Worm (Caenorhabditis elegans) whole organism, L4 larva: ENCODE results near the gene lin-9.
A peak's percentile ranks its signal among the peaks of the same experiment; 100 is the strongest.

ENCODE experiments used
- F10B5.3 ChIP-seq: sonication (generic microtip); optimal IDR thresholded peaks from 2 replicates; lab custom pipeline; 2016; ENCODE audit warnings: mild to moderate bottlenecking, missing genetic modification characterization, missing compliant biosample characterization
- F37D6.2 ChIP-seq: sonication (generic microtip); optimal IDR thresholded peaks from 2 replicates; lab custom pipeline; 2016; ENCODE audit warnings: mild to moderate bottlenecking, missing genetic modification characterization, missing compliant biosample characterization
- R02D3.7 ChIP-seq: fragments of 150-350 bp; sonication (generic microtip); optimal IDR thresholded peaks from 3 replicates; lab custom pipeline; 2014; ENCODE audit warnings: missing biosample characterization, missing genetic modification characterization
- Y105C5A.15 ChIP-seq: fragments of 200-800 bp; sonication (Bioruptor generic); IDR thresholded peaks from 2 replicates; pipeline ENCODE4 v1.3.6; 2022; ENCODE audit warnings: missing genetic modification characterization, missing compliant biosample characterization
- Y75B8A.6 ChIP-seq: fragments of 200-800 bp; sonication (Bioruptor generic); IDR thresholded peaks from 2 replicates; pipeline ENCODE4 v1.3.6; 2022; ENCODE audit warnings: missing genetic modification reagents, missing genetic modification characterization, missing compliant biosample characterization
- aha-1 ChIP-seq: fragments of 150-350 bp; peaks from one replicate; lab custom pipeline; 2014; ENCODE audit warnings: missing biosample characterization, missing genetic modification characterization
- arid-1 ChIP-seq: fragments of 200-800 bp; sonication (Bioruptor generic); conservative IDR thresholded peaks from 2 replicates; pipeline ENCODE4 v1.3.6; 2022; ENCODE audit warnings: missing genetic modification reagents, missing genetic modification characterization, missing compliant biosample characterization
- ceh-20 ChIP-seq: fragments of 200-800 bp; sonication (Bioruptor generic); IDR thresholded peaks from 2 replicates; pipeline ENCODE4 v1.3.6; 2022; ENCODE audit warnings: missing genetic modification reagents, missing genetic modification characterization, missing compliant biosample characterization
- ceh-28 ChIP-seq: fragments of 150-350 bp; optimal IDR thresholded peaks from 2 replicates; lab custom pipeline; 2014; ENCODE audit warnings: missing biosample characterization, missing genetic modification reagents, missing genetic modification characterization
- ceh-62 ChIP-seq: sonication (generic microtip); optimal IDR thresholded peaks from 2 replicates; lab custom pipeline; 2017; ENCODE audit warnings: missing biosample characterization, missing genetic modification characterization
- ces-1 ChIP-seq: fragments of 150-350 bp; sonication (generic microtip); optimal IDR thresholded peaks from 4 replicates; lab custom pipeline; 2014; ENCODE audit warnings: missing biosample characterization, missing genetic modification reagents, missing genetic modification characterization
- ctbp-1 ChIP-seq: fragments of 200-800 bp; sonication (Bioruptor generic); IDR thresholded peaks from 2 replicates; pipeline ENCODE4 v1.3.6; 2022; ENCODE audit warnings: missing genetic modification reagents, missing genetic modification characterization, missing compliant biosample characterization
- daf-12 ChIP-seq: fragments of 150-350 bp; optimal IDR thresholded peaks from 2 replicates; lab custom pipeline; 2014; ENCODE audit warnings: missing biosample characterization, missing genetic modification reagents, missing genetic modification characterization
- daf-16 ChIP-seq, 3 experiments: sonication (generic microtip); optimal IDR thresholded peaks; 2 replicates each; lab custom pipeline; 2016 to 2017; ENCODE audit warnings: missing genetic modification characterization in 3 of 3, missing genetic modification reagents in 3 of 3, mild to moderate bottlenecking in 2 of 3, missing compliant biosample characterization in 2 of 3, missing biosample characterization in 1 of 3, moderate library complexity in 1 of 3
- dpl-1 ChIP-seq: fragments of 150-350 bp; optimal IDR thresholded peaks from 2 replicates; lab custom pipeline; 2014; ENCODE audit warnings: missing biosample characterization, missing genetic modification reagents, missing genetic modification characterization
- egl-27 ChIP-seq: sonication (generic microtip); optimal IDR thresholded peaks from 3 replicates; lab custom pipeline; 2017; ENCODE audit warnings: missing biosample characterization, missing genetic modification reagents, missing genetic modification characterization
- fkh-10 ChIP-seq: fragments of 150-350 bp; optimal IDR thresholded peaks from 2 replicates; lab custom pipeline; 2014; ENCODE audit warnings: missing biosample characterization, missing genetic modification reagents, missing genetic modification characterization
- gei-8 ChIP-seq: fragments of 200-800 bp; sonication (Bioruptor generic); optimal IDR thresholded peaks from 2 replicates; lab custom pipeline; 2018; ENCODE audit warnings: mild to moderate bottlenecking, missing genetic modification characterization, missing compliant biosample characterization
- hlh-11 ChIP-seq: fragments of 200-800 bp; sonication (Bioruptor generic); optimal IDR thresholded peaks from 2 replicates; lab custom pipeline; 2018; ENCODE audit warnings: mild to moderate bottlenecking, missing genetic modification characterization, missing compliant biosample characterization
- hlh-30 ChIP-seq: sonication (generic microtip); optimal IDR thresholded peaks from 2 replicates; lab custom pipeline; 2017; ENCODE audit warnings: antibody characterized with exemption, mild to moderate bottlenecking, missing genetic modification characterization, missing compliant biosample characterization; ENCODE audit not compliant: insufficient read depth
- jun-1 ChIP-seq: fragments of 150-350 bp; optimal IDR thresholded peaks from 2 replicates; lab custom pipeline; 2014; ENCODE audit warnings: missing biosample characterization, missing genetic modification reagents, missing genetic modification characterization
- lin-13 ChIP-seq: fragments of 150-350 bp; optimal IDR thresholded peaks from 2 replicates; lab custom pipeline; 2014; ENCODE audit warnings: missing biosample characterization, missing genetic modification reagents, missing genetic modification characterization
- lin-15B ChIP-seq: fragments of 150-350 bp; sonication (generic microtip); optimal IDR thresholded peaks from 3 replicates; lab custom pipeline; 2014; ENCODE audit warnings: missing biosample characterization, missing genetic modification characterization
- lin-38 ChIP-seq: fragments of 200-800 bp; sonication (Bioruptor generic); IDR thresholded peaks from 2 replicates; pipeline ENCODE4 v1.3.6; 2022; ENCODE audit warnings: missing genetic modification reagents, missing genetic modification characterization, missing compliant biosample characterization
- lsy-2 ChIP-seq, 2 experiments: fragments of 150-350 bp in 1 of 2; sonication (generic microtip) in 1 of 2; optimal IDR thresholded peaks; 2 replicates each; lab custom pipeline; 2014 to 2017; ENCODE audit warnings: missing biosample characterization in 2 of 2, missing genetic modification characterization in 2 of 2
- madf-9 ChIP-seq: fragments of 200-800 bp; sonication (Bioruptor generic); conservative IDR thresholded peaks from 2 replicates; pipeline ENCODE4 v1.3.6; 2022; ENCODE audit warnings: missing genetic modification reagents, missing genetic modification characterization, missing compliant biosample characterization
- mdl-1 ChIP-seq, 2 experiments: fragments of 150-350 bp in 1 of 2; sonication (generic microtip) in 1 of 2; optimal IDR thresholded peaks; 2 replicates each; lab custom pipeline; 2014 to 2017; ENCODE audit warnings: missing biosample characterization in 2 of 2, missing genetic modification characterization in 2 of 2
- mes-2 ChIP-seq: sonication (generic microtip); optimal IDR thresholded peaks from 2 replicates; lab custom pipeline; 2016; ENCODE audit warnings: missing genotype, mild to moderate bottlenecking, missing genetic modification characterization, missing compliant biosample characterization; ENCODE audit not compliant: poor library complexity, severe bottlenecking
- nhr-11 ChIP-seq: fragments of 150-350 bp; optimal IDR thresholded peaks from 2 replicates; lab custom pipeline; 2014; ENCODE audit warnings: missing biosample characterization, missing genetic modification characterization
- nhr-237 ChIP-seq: sonication (generic microtip); optimal IDR thresholded peaks from 2 replicates; lab custom pipeline; 2017; ENCODE audit warnings: missing biosample characterization, missing genetic modification characterization
- nhr-28 ChIP-seq: fragments of 150-350 bp; optimal IDR thresholded peaks from 2 replicates; lab custom pipeline; 2014; ENCODE audit warnings: missing biosample characterization, missing genetic modification characterization
- nhr-41 ChIP-seq: fragments of 200-800 bp; sonication (Bioruptor generic); IDR thresholded peaks from 2 replicates; pipeline ENCODE4 v1.3.6; 2022; ENCODE audit warnings: missing genetic modification reagents, missing genetic modification characterization, missing compliant biosample characterization
- nhr-6 ChIP-seq: fragments of 150-350 bp; optimal IDR thresholded peaks from 2 replicates; lab custom pipeline; 2014; ENCODE audit warnings: missing biosample characterization, missing genetic modification characterization
- nhr-76 ChIP-seq: fragments of 150-350 bp; optimal IDR thresholded peaks from 2 replicates; lab custom pipeline; 2014; ENCODE audit warnings: missing biosample characterization, missing genetic modification characterization
- pha-4 ChIP-seq, 2 experiments: fragments of 150-350 bp in 1 of 2; fragments of 200-800 bp in 1 of 2; sonication (Bioruptor generic) in 1 of 2; IDR thresholded peaks in 1 of 2; optimal IDR thresholded peaks in 1 of 2; 2 replicates each; pipeline versions ENCODE4 v1.3.6 to Lab custom; 2014 to 2022; ENCODE audit warnings: missing genetic modification characterization in 2 of 2, missing genetic modification reagents in 2 of 2, missing biosample characterization in 1 of 2, missing compliant biosample characterization in 1 of 2
- pqm-1 ChIP-seq: sonication (generic microtip); optimal IDR thresholded peaks from 2 replicates; lab custom pipeline; 2017; ENCODE audit warnings: missing biosample characterization, missing genetic modification characterization
- rbr-2 ChIP-seq: sonication (generic microtip); optimal IDR thresholded peaks from 2 replicates; lab custom pipeline; 2016; ENCODE audit warnings: missing genotype, missing genetic modification characterization, missing compliant biosample characterization
- sdz-12 ChIP-seq: fragments of 200-800 bp; sonication (Bioruptor generic); optimal IDR thresholded peaks from 2 replicates; lab custom pipeline; 2018; ENCODE audit warnings: mild to moderate bottlenecking, missing genetic modification characterization, missing compliant biosample characterization
- tag-97 ChIP-seq: fragments of 200-800 bp; sonication (Bioruptor generic); IDR thresholded peaks from 2 replicates; pipeline ENCODE4 v1.3.6; 2022; ENCODE audit warnings: missing genetic modification characterization, missing compliant biosample characterization
- tra-1 ChIP-seq: fragments of 200-800 bp; sonication (Bioruptor generic); IDR thresholded peaks from 2 replicates; pipeline ENCODE4 v1.3.6; 2022; ENCODE audit warnings: missing genetic modification reagents, missing genetic modification characterization, missing compliant biosample characterization
- unc-130 ChIP-seq: sonication (generic microtip); optimal IDR thresholded peaks from 2 replicates; lab custom pipeline; 2016; ENCODE audit warnings: missing genetic modification reagents, missing genetic modification characterization, missing compliant biosample characterization
- unc-62 ChIP-seq, 3 experiments: fragments of 150-350 bp in 1 of 3; sonication (generic microtip); optimal IDR thresholded peaks in 2 of 3; peaks in 1 of 3; 1 replicate in 1 of 3; 2 replicates in 2 of 3; lab custom pipeline; 2014 to 2017; ENCODE audit warnings: missing biosample characterization in 3 of 3, missing genetic modification characterization in 3 of 3, missing genetic modification reagents in 3 of 3, missing genotype in 1 of 3
- zag-1 ChIP-seq: fragments of 150-350 bp; optimal IDR thresholded peaks from 2 replicates; lab custom pipeline; 2014; ENCODE audit warnings: missing biosample characterization, missing genetic modification characterization
- zip-11 ChIP-seq: fragments of 200-800 bp; sonication (Bioruptor generic); IDR thresholded peaks from 2 replicates; pipeline ENCODE4 v1.3.6; 2022; ENCODE audit warnings: missing genetic modification characterization, missing compliant biosample characterization
- ztf-11 ChIP-seq: fragments of 150-350 bp; optimal IDR thresholded peaks from 2 replicates; lab custom pipeline; 2014; ENCODE audit warnings: missing biosample characterization, missing genetic modification characterization

The lin-9 gene

DNA sequence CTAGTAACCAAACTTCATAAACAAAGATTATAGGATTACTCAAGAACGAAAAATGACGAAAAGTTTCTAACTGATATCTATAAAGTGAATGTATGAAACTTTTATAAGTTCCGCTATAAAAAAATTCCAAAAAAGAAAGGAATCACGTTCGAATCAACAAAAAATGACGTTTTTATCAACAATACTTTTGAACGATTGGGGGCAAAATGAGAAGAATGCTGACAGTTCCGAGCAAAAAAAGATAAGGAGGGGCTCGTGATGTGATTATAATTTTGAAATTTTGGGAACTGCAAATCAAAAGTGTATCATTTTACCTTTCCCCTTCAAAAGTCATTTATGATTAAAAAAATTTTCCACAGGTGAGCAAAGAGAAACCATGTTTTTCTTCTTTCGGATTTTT, 25.0 kb downstream of the lin-9 start (continued):
- TF ChIP-seq sdz-12 (GFP tag; lab: Kevin White, UChicago) (no peak), tag-97 (GFP tag; lab: Robert Waterston, UW) (no peak), lin-15B (no peak), R02D3.7 (tag; lab: Kevin White, UChicago) (no peak), hlh-30 (tag; lab: Kevin White, UChicago) (peak; percentile 29), rbr-2 (tag; lab: Kevin White, UChicago) (no peak), nhr-11 (tag; lab: Kevin White, UChicago) (no peak)

DNA sequence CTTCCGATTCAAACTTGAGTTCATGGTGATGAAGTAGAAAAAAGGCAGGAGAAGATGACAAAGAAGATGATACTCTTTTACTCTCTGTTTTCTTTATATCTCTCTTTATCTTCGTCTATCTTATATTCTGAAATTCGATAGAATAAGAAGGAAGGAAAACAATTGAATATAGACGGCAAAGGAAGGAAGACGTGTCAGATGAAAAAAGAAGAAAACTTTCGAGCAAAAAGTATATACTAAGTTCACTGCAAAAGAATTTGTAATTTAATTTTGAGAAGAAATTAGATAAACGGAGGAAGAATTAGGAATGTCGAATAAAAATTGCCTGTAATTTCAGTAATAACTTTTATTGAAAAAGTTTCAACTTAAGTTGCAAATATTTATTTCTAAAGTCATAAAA, 26.9 kb downstream of the lin-9 start, which contains the start of gene K01F9.2:
K01F9.2 (minus strand) TSS at position 127 of the 400 bp plus-strand sequence.
- TF ChIP-seq aha-1 (tag; lab: Kevin White, UChicago) = peak; percentile 87
- no peak for TF ChIP-seq daf-12 (tag; lab: Kevin White, UChicago)
- no peak for TF ChIP-seq Y75B8A.6
- no peak for TF ChIP-seq pha-4 (GFP tag; IDR thresholded peaks at IDR 0.05; lab: Robert Waterston, UW)
- no peak for TF ChIP-seq pha-4 (tag; optimal IDR thresholded peaks at IDR 0.05; lab: Kevin White, UChicago)
- TF ChIP-seq mes-2 (tag; lab: Kevin White, UChicago) = no peak
- TF ChIP-seq jun-1 = no peak
- no peak for TF ChIP-seq zip-11 (GFP tag; lab: Robert Waterston, UW)
- TF ChIP-seq ceh-20 = no peak
- no peak for TF ChIP-seq tra-1
- no peak for TF ChIP-seq hlh-30 (tag; lab: Kevin White, UChicago)
- TF ChIP-seq tag-97 (GFP tag; lab: Robert Waterston, UW) = no peak
- no peak for TF ChIP-seq gei-8 (GFP tag; lab: Kevin White, UChicago)
- no peak for TF ChIP-seq ceh-62
- TF ChIP-seq nhr-11 (tag; lab: Kevin White, UChicago) = no peak
- TF ChIP-seq pqm-1 = no peak
- TF ChIP-seq madf-9 (GFP tag; lab: Robert Waterston, UW) = no peak
- peak; percentile 89 for TF ChIP-seq fkh-10 (GFP tag; lab: Kevin White, UChicago)
- no peak for TF ChIP-seq F10B5.3
- TF ChIP-seq egl-27 (tag; lab: Kevin White, UChicago) = no peak
- no peak for TF ChIP-seq lin-13 (GFP tag; lab: Kevin White, UChicago)
- TF ChIP-seq ces-1 = peak; percentile 85
- no peak for TF ChIP-seq rbr-2 (tag; lab: Kevin White, UChicago)

DNA sequence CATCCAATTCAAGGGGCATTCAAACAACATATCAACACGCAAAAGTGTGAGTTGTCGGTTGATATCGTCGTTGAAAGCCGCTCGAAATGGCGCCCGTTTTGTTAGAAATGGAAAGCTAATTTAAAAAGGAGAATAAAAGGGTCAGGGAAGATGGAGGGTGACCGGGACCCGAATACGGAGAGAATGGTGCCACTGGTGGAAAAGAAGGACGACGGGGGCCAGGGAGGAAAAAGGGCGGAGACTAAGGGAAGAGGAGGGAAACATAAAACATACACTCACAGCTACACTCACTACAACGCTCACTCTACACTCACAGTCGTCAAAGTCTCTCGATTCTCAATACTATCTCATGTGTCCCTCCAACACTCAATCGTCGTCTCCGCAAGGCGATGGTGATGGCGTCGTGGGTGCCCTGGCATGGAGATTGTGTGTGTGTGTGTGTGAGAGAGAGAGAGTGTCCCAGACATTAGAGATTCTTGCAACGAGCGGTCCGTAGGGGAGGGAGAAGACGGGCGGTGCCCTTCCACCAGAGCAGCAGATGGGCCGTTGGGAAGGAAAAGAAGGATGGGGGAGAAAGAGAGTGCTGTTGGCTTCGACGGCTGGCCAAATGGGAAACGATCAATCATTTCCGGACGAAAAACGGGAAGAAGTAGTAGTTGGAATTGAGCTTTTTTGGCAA, 29.8 kb downstream of the lin-9 start:
- TF ChIP-seq ztf-11 (tag; lab: Kevin White, UChicago) = peak; percentile 24
- TF ChIP-seq zag-1 (tag; lab: Kevin White, UChicago) = no peak
- TF ChIP-seq arid-1 (GFP tag; lab: Robert Waterston, UW) = no peak
- no peak for TF ChIP-seq Y105C5A.15
- TF ChIP-seq lin-13 (GFP tag; lab: Kevin White, UChicago) = peak; percentile 43
- no peak for TF ChIP-seq ceh-28
- no peak for TF ChIP-seq egl-27 (tag; lab: Kevin White, UChicago)
- peak; percentile 81 for TF ChIP-seq F37D6.2
- no peak for TF ChIP-seq nhr-237 (tag; lab: Kevin White, UChicago)
- TF ChIP-seq nhr-41 (GFP tag; lab: Robert Waterston, UW) = no peak
- 0 out of 2 replicates have a peak, but pooled peaks have one; percentile 49 for TF ChIP-seq lin-38 (GFP tag; lab: Robert Waterston, UW)
- no peak for TF ChIP-seq nhr-76 (tag; lab: Kevin White, UChicago)
- peak; percentile 62 for TF ChIP-seq nhr-6 (tag; lab: Kevin White, UChicago)
- TF ChIP-seq hlh-30 (tag; lab: Kevin White, UChicago) = peak; percentile 56
- TF ChIP-seq hlh-11 (tag; lab: Kevin White, UChicago) = peak; percentile 82
- TF ChIP-seq unc-62 (GFP tag; optimal IDR thresholded peaks at IDR 0.05 in 1 of 2; lab: Kevin White, UChicago) = peak in 1 of 2 experiments; percentile 80
- TF ChIP-seq unc-62 (tag; optimal IDR thresholded peaks at IDR 0.05; lab: Kevin White, UChicago) = peak; percentile 9
- TF ChIP-seq unc-130 (GFP tag; lab: Kevin White, UChicago) = no peak
- peak; percentile 26 for TF ChIP-seq dpl-1 (GFP tag; lab: Kevin White, UChicago)
- TF ChIP-seq mdl-1 (tag; optimal IDR thresholded peaks at IDR 0.05; lab: Kevin White, UChicago) = peak in 1 of 2 experiments; percentile 72
- peak in 1 of 2 experiments; percentile 62 for TF ChIP-seq daf-16 (GFP tag; optimal IDR thresholded peaks at IDR 0.05; lab: Kevin White, UChicago)
- TF ChIP-seq daf-16 (tag; optimal IDR thresholded peaks at IDR 0.05; lab: Kevin White, UChicago) = no peak
- peak; percentile 82 to 88 for TF ChIP-seq lsy-2 (tag; optimal IDR thresholded peaks at IDR 0.05; lab: Kevin White, UChicago)
- peak; percentile 63; the same call in 1 of the 2 replicates for TF ChIP-seq ceh-20
- TF ChIP-seq ctbp-1 = peak; percentile 89; the same call in 1 of the 2 replicates
- TF ChIP-seq nhr-28 (tag; lab: Kevin White, UChicago) = peak; percentile 71
